Worm (Caenorhabditis elegans) whole organism, young adult: ENCODE measurements around the gene secs-1.

Experiments used
- F10E7.11 ChIP-seq: sonication (generic microtip); optimal IDR thresholded peaks from 2 replicates; lab custom pipeline; 2017; ENCODE audit warnings: mild to moderate bottlenecking, missing genetic modification characterization, moderate library complexity, missing compliant biosample characterization
- F23B12.7 ChIP-seq: sonication (generic microtip); optimal IDR thresholded peaks from 2 replicates; lab custom pipeline; 2017; ENCODE audit warnings: missing genetic modification characterization, mild to moderate bottlenecking, missing compliant biosample characterization, antibody characterized with exemption, moderate library complexity; ENCODE audit not compliant: insufficient read depth
- F39B2.1 ChIP-seq: fragments of 200-800 bp; sonication (Bioruptor generic); IDR thresholded peaks from 2 replicates; pipeline ENCODE4 v1.3.6; 2022; ENCODE audit warnings: missing genetic modification reagents, missing genetic modification characterization, missing compliant biosample characterization
- F57C9.4 ChIP-seq: sonication (generic microtip); optimal IDR thresholded peaks from 2 replicates; lab custom pipeline; 2017; ENCODE audit warnings: mild to moderate bottlenecking, missing genetic modification characterization, missing compliant biosample characterization
- Y95B8A.8 ChIP-seq: fragments of 200-800 bp; sonication (Bioruptor generic); IDR thresholded peaks from 2 replicates; pipeline ENCODE4 v1.3.6; 2022; ENCODE audit warnings: missing genetic modification reagents, missing genetic modification characterization, missing compliant biosample characterization
- aptf-2 ChIP-seq: fragments of 200-800 bp; sonication (Bioruptor generic); conservative IDR thresholded peaks from 2 replicates; pipeline ENCODE4 v1.3.6; 2022; ENCODE audit warnings: missing genetic modification reagents, missing genetic modification characterization, missing compliant biosample characterization
- aptf-3 ChIP-seq: fragments of 200-800 bp; sonication (Bioruptor generic); IDR thresholded peaks from 2 replicates; pipeline ENCODE4 v1.3.6; 2022; ENCODE audit warnings: missing genetic modification characterization, missing compliant biosample characterization
- attf-5 ChIP-seq: fragments of 200-800 bp; sonication (Bioruptor generic); optimal IDR thresholded peaks from 2 replicates; lab custom pipeline; 2018; ENCODE audit warnings: mild to moderate bottlenecking, missing genetic modification characterization, missing compliant biosample characterization
- cebp-1 ChIP-seq, 2 experiments: fragments of 200-800 bp in 1 of 2; sonication (Bioruptor generic) in 1 of 2; sonication (generic microtip) in 1 of 2; IDR thresholded peaks in 1 of 2; optimal IDR thresholded peaks in 1 of 2; 2 replicates each; pipeline versions ENCODE4 v1.3.6 to Lab custom; 2017 to 2022; ENCODE audit warnings: missing compliant biosample characterization in 2 of 2, missing genetic modification characterization in 2 of 2, mild to moderate bottlenecking in 1 of 2, missing genetic modification reagents in 1 of 2, moderate library complexity in 1 of 2
- ceh-100 ChIP-seq: fragments of 200-800 bp; sonication (Bioruptor generic); IDR thresholded peaks from 2 replicates; pipeline ENCODE4 v1.3.6; 2022; ENCODE audit warnings: missing genetic modification reagents, missing genetic modification characterization, missing compliant biosample characterization
- ceh-79 ChIP-seq: sonication (generic microtip); optimal IDR thresholded peaks from 2 replicates; lab custom pipeline; 2017; ENCODE audit warnings: mild to moderate bottlenecking, missing genetic modification characterization, missing compliant biosample characterization
- dpl-1 ChIP-seq: fragments of 150-350 bp; optimal IDR thresholded peaks from 2 replicates; lab custom pipeline; 2014; ENCODE audit warnings: missing biosample characterization, missing genetic modification reagents, missing genetic modification characterization
- efl-1 ChIP-seq: fragments of 150-350 bp; optimal IDR thresholded peaks from 2 replicates; lab custom pipeline; 2014; ENCODE audit warnings: missing biosample characterization, missing genetic modification reagents, missing genetic modification characterization
- egl-44 ChIP-seq: fragments of 200-800 bp; sonication (Bioruptor generic); IDR thresholded peaks from 2 replicates; pipeline ENCODE4 v1.3.6; 2022; ENCODE audit warnings: missing genetic modification reagents, missing genetic modification characterization, missing compliant biosample characterization
- egrh-3 ChIP-seq: fragments of 200-800 bp; sonication (Bioruptor generic); IDR thresholded peaks from 2 replicates; pipeline ENCODE4 v1.3.6; 2022; ENCODE audit warnings: missing genetic modification reagents, missing genetic modification characterization, missing compliant biosample characterization
- ekl-4 ChIP-seq: fragments of 200-800 bp; sonication (Bioruptor generic); IDR thresholded peaks from 2 replicates; pipeline ENCODE4 v1.3.6; 2022; ENCODE audit warnings: missing genetic modification reagents, missing genetic modification characterization, missing compliant biosample characterization
- ets-4 ChIP-seq: fragments of 200-800 bp; sonication (Bioruptor generic); optimal IDR thresholded peaks from 2 replicates; lab custom pipeline; 2018; ENCODE audit warnings: mild to moderate bottlenecking, missing genetic modification characterization, missing compliant biosample characterization
- him-1 ChIP-seq: sonication (generic microtip); optimal IDR thresholded peaks from 2 replicates; lab custom pipeline; 2016; ENCODE audit warnings: missing genotype, missing genetic modification reagents, missing genetic modification characterization, missing compliant biosample characterization
- hrde-1 ChIP-seq: sonication (generic microtip); optimal IDR thresholded peaks from 2 replicates; lab custom pipeline; 2016; ENCODE audit warnings: missing genetic modification characterization, mild to moderate bottlenecking, missing compliant biosample characterization, moderate library complexity, missing genotype, missing genetic modification reagents, borderline replicate concordance
- let-526 ChIP-seq: fragments of 200-800 bp; sonication (Bioruptor generic); IDR thresholded peaks from 2 replicates; pipeline ENCODE4 v1.3.6; 2022; ENCODE audit warnings: missing genetic modification reagents, missing genetic modification characterization, missing compliant biosample characterization
- lin-35 ChIP-seq, 3 experiments: fragments of 150-350 bp in 2 of 3; sonication (generic microtip) in 1 of 3; optimal IDR thresholded peaks; 2 replicates each; lab custom pipeline; 2014 to 2018; ENCODE audit warnings: missing biosample characterization in 3 of 3, missing genetic modification characterization in 3 of 3, missing genetic modification reagents in 3 of 3
- lin-40 ChIP-seq: sonication (generic microtip); optimal IDR thresholded peaks from 2 replicates; lab custom pipeline; 2016; ENCODE audit warnings: missing genetic modification characterization, mild to moderate bottlenecking, missing compliant biosample characterization, missing genotype, missing genetic modification reagents
- lin-54 ChIP-seq: fragments of 200-800 bp; sonication (Bioruptor generic); optimal IDR thresholded peaks from 2 replicates; lab custom pipeline; 2018; ENCODE audit warnings: mild to moderate bottlenecking, missing genetic modification characterization, missing compliant biosample characterization
- madf-10 ChIP-seq: sonication (generic microtip); optimal IDR thresholded peaks from 2 replicates; lab custom pipeline; 2016; ENCODE audit warnings: mild to moderate bottlenecking, missing genetic modification characterization, missing compliant biosample characterization
- mel-28 ChIP-seq: sonication (generic microtip); optimal IDR thresholded peaks from 2 replicates; lab custom pipeline; 2016; ENCODE audit warnings: borderline replicate concordance, mild to moderate bottlenecking, missing genetic modification characterization, missing compliant biosample characterization
- nfyb-1 ChIP-seq: fragments of 200-800 bp; sonication (Bioruptor generic); IDR thresholded peaks from 2 replicates; pipeline ENCODE4 v1.3.6; 2022; ENCODE audit warnings: missing genetic modification reagents, missing genetic modification characterization, missing compliant biosample characterization
- nhr-120 ChIP-seq: fragments of 200-800 bp; sonication (Bioruptor generic); IDR thresholded peaks from 2 replicates; pipeline ENCODE4 v1.3.6; 2022; ENCODE audit warnings: missing genetic modification characterization, missing compliant biosample characterization
- nhr-179 ChIP-seq: sonication (generic microtip); optimal IDR thresholded peaks from 2 replicates; lab custom pipeline; 2016; ENCODE audit warnings: mild to moderate bottlenecking, missing genetic modification characterization, missing compliant biosample characterization
- nhr-80 ChIP-seq: sonication (generic microtip); optimal IDR thresholded peaks from 2 replicates; lab custom pipeline; 2016; ENCODE audit warnings: missing genetic modification characterization, missing compliant biosample characterization
- pbrm-1 ChIP-seq: fragments of 200-800 bp; sonication (Bioruptor generic); IDR thresholded peaks from 2 replicates; pipeline ENCODE4 v1.3.6; 2022; ENCODE audit warnings: missing genetic modification reagents, missing genetic modification characterization, missing compliant biosample characterization
- pha-4 ChIP-seq: fragments of 150-350 bp; sonication (generic microtip); optimal IDR thresholded peaks from 2 replicates; lab custom pipeline; 2014; ENCODE audit warnings: missing biosample characterization, missing genetic modification reagents, missing genetic modification characterization
- snpc-3.4 ChIP-seq: sonication (generic microtip); optimal IDR thresholded peaks from 2 replicates; lab custom pipeline; 2017; ENCODE audit warnings: missing genetic modification characterization, mild to moderate bottlenecking, missing compliant biosample characterization, antibody characterized with exemption, moderate library complexity, missing genotype, missing genetic modification reagents
- tbp1 ChIP-seq: fragments of 200-800 bp; sonication (Bioruptor generic); optimal IDR thresholded peaks from 2 replicates; lab custom pipeline; 2018; ENCODE audit warnings: mild to moderate bottlenecking, missing genetic modification characterization, missing compliant biosample characterization
- unc-130 ChIP-seq: sonication (generic microtip); optimal IDR thresholded peaks from 2 replicates; lab custom pipeline; 2016; ENCODE audit warnings: missing genetic modification reagents, missing genetic modification characterization, missing compliant biosample characterization
- zfh-2 ChIP-seq: fragments of 200-800 bp; sonication (Bioruptor generic); conservative IDR thresholded peaks from 2 replicates; pipeline ENCODE4 v1.3.6; 2022; ENCODE audit warnings: missing genetic modification reagents, missing genetic modification characterization, missing compliant biosample characterization
- ztf-22 ChIP-seq: fragments of 200-800 bp; sonication (Bioruptor generic); optimal IDR thresholded peaks from 2 replicates; lab custom pipeline; 2018; ENCODE audit warnings: mild to moderate bottlenecking, missing genetic modification characterization, moderate library complexity, missing compliant biosample characterization
- ztf-25 ChIP-seq: fragments of 200-800 bp; sonication (Bioruptor generic); IDR thresholded peaks from 2 replicates; pipeline ENCODE4 v1.3.6; 2022; ENCODE audit warnings: missing genetic modification reagents, missing genetic modification characterization, missing compliant biosample characterization
- ztf-26 ChIP-seq: sonication (generic microtip); optimal IDR thresholded peaks from 2 replicates; lab custom pipeline; 2017; ENCODE audit warnings: missing genetic modification characterization, missing compliant biosample characterization
- ztf-28 ChIP-seq: fragments of 200-800 bp; sonication (Bioruptor generic); IDR thresholded peaks from 2 replicates; pipeline ENCODE4 v1.3.6; 2022; ENCODE audit warnings: missing genetic modification reagents, missing genetic modification characterization, missing compliant biosample characterization
- ztf-6 ChIP-seq: fragments of 200-800 bp; sonication (Bioruptor generic); IDR thresholded peaks from 2 replicates; pipeline ENCODE4 v1.3.6; 2022; ENCODE audit warnings: missing genetic modification reagents, missing genetic modification characterization, missing compliant biosample characterization

The secs-1 gene

DNA sequence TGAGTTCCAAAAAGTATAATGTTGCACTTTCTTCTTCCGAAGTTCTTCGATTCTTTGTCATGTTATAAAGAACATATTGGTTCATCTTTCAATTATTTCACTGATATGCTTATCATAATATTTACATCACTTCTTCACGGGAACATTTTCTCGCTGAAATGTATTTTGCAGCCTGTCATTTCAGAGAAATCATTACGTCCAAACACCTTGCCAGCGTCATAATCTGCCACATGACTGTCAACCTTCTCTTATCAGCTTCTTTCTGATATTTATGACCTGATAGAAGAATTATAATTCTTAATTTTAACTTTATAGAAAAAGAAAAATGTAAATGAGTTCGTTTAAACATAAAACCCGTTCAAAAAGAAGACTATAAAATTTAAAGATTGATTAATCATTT lies 2.2 kb downstream of the secs-1 start (continued):
- TF ChIP-seq efl-1 (GFP tag; lab: Kevin White, UChicago) (no peak), ztf-22 (peak; percentile 90), tbp1 (GFP tag; lab: Kevin White, UChicago) (peak; percentile 40), pbrm-1 (GFP tag; lab: Robert Waterston, UW) (no peak), F57C9.4 (tag; lab: Kevin White, UChicago) (no peak), dpl-1 (GFP tag; lab: Kevin White, UChicago) (no peak), ekl-4 (GFP tag; lab: Robert Waterston, UW) (no peak), nhr-80 (peak; percentile 89), let-526 (GFP tag; lab: Robert Waterston, UW) (no peak), F10E7.11 (tag; lab: Kevin White, UChicago) (no peak), unc-130 (GFP tag; lab: Kevin White, UChicago) (no peak), madf-10 (peak; percentile 46), attf-5 (no peak), hrde-1 (tag; lab: Kevin White, UChicago) (no peak), ztf-26 (tag; lab: Kevin White, UChicago) (no peak), F39B2.1 (GFP tag; lab: Robert Waterston, UW) (no peak), lin-54 (GFP tag; lab: Kevin White, UChicago) (peak; percentile 41), ceh-100 (GFP tag; lab: Robert Waterston, UW) (no peak), nfyb-1 (GFP tag; lab: Robert Waterston, UW) (0 out of 2 replicates have a peak, but pooled peaks have one; percentile 17), ets-4 (GFP tag; lab: Kevin White, UChicago) (peak; percentile 24)
- TF ChIP-seq, all 124 proteins: peak for 14

DNA sequence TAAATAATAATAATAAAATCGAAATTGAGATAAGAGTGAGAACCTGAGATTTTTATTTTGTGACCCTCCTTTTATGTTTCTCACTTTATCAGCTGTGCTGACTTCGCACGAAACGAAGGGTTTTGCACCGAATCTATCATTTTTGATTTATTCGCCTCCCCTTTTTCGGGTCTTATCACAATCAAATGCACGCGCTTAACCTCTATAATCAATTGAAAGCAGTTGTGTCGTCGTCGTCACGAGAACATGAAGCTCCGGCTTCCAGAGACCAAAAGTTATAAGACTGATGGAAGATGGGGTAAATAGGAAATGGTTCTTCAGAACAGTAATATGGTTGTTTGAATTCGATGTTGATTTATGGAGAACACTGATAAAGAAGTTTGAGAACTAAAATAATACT lies 3.1 kb downstream of the secs-1 start, which contains the start of gene D1054.18:
Gene D1054.18, minus strand, starts transcription at position 45 of the 400 bp plus-strand sequence.
- no peak for TF ChIP-seq egl-44 (GFP tag; lab: Robert Waterston, UW)
- peak; percentile 87 for TF ChIP-seq nhr-80
- no peak for TF ChIP-seq ztf-26 (tag; lab: Kevin White, UChicago)
- TF ChIP-seq tbp1 (GFP tag; lab: Kevin White, UChicago) = peak; percentile 13
- no peak for TF ChIP-seq mel-28 (tag; lab: Kevin White, UChicago)
- no peak for TF ChIP-seq zfh-2
- no peak for TF ChIP-seq Y95B8A.8 (GFP tag; lab: Robert Waterston, UW)
- no peak for TF ChIP-seq lin-40 (tag; lab: Kevin White, UChicago)
- TF ChIP-seq ets-4 (GFP tag; lab: Kevin White, UChicago) = peak; percentile 48
- no peak for TF ChIP-seq cebp-1 (GFP tag; IDR thresholded peaks at IDR 0.05; lab: Robert Waterston, UW)
- TF ChIP-seq cebp-1 (tag; optimal IDR thresholded peaks at IDR 0.05; lab: Kevin White, UChicago) = peak; percentile 13
- no peak for TF ChIP-seq aptf-3 (GFP tag; lab: Robert Waterston, UW)
- TF ChIP-seq pha-4 (tag; lab: Kevin White, UChicago) = peak; percentile 35
- TF ChIP-seq him-1 (tag; lab: Kevin White, UChicago) = no peak
- TF ChIP-seq aptf-2 (GFP tag; lab: Robert Waterston, UW) = no peak
- TF ChIP-seq madf-10 = peak; percentile 13
- TF ChIP-seq ztf-22 = peak; percentile 41
- no peak for TF ChIP-seq F39B2.1 (GFP tag; lab: Robert Waterston, UW)

DNA sequence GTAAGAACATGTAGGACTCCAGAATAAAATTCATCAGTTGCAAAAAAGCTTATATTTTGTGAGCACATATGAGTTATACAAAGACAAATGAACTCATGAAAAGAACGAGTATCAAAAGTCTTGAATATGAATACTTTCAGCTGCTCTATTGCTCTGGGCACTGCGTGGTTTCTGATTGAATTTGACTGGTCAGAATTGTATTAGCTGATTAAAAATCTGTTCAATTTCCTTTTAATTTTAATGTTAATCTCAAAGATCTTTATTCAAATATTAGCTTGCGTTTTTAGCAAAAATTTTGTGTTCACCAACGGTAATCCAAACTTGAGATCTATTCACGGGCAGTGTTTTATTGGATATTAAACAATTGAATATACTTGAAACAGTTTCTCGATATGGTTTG lies 6.2 kb downstream of the secs-1 start, which contains the start of gene srh-184:
Gene srh-184, minus strand, starts transcription at position 101 of the 400 bp plus-strand sequence.
- TF ChIP-seq nhr-179 (no peak), lin-35 (GFP tag; optimal IDR thresholded peaks at IDR 0.05; lab: Kevin White, UChicago) (no peak), nhr-120 (no peak), ceh-79 (tag; lab: Kevin White, UChicago) (no peak), snpc-3.4 (tag; lab: Kevin White, UChicago) (no peak), ztf-6 (GFP tag; lab: Robert Waterston, UW) (no peak), nfyb-1 (GFP tag; lab: Robert Waterston, UW) (no peak), ztf-25 (GFP tag; lab: Robert Waterston, UW) (no peak), ztf-28 (no peak), egrh-3 (GFP tag; lab: Robert Waterston, UW) (no peak), F23B12.7 (tag; lab: Kevin White, UChicago) (no peak), mel-28 (tag; lab: Kevin White, UChicago) (no peak)
- TF ChIP-seq, all 124 proteins: peak for 0
